Fruit fly (Drosophila melanogaster) whole organism, embryonic: ENCODE results near the gene CG7514.

Experiments used
- BEAF-32 ChIP-seq: fragments of 200-800 bp; sonication (Bioruptor generic); optimal IDR thresholded peaks from 3 replicates; lab custom pipeline; 2017; ENCODE audit warnings: missing biosample characterization, missing genetic modification characterization, mild to moderate bottlenecking, moderate library complexity, missing genetic modification reagents
- CG11093 ChIP-seq: fragments of 200-800 bp; sonication (Bioruptor generic); IDR thresholded peaks from 3 replicates; pipeline ENCODE4 v1.3.6; 2022; ENCODE audit warnings: missing biosample characterization, missing genetic modification characterization
- CG11398 ChIP-seq: fragments of 200-800 bp; sonication (Bioruptor generic); optimal IDR thresholded peaks from 2 replicates; lab custom pipeline; 2016; ENCODE audit warnings: missing biosample characterization, missing genetic modification characterization
- CG11456 ChIP-seq: fragments of 200-800 bp; sonication (Bioruptor generic); IDR thresholded peaks from 3 replicates; pipeline ENCODE4 v1.3.6; 2022; ENCODE audit warnings: missing biosample characterization, missing genetic modification characterization
- CG14014 ChIP-seq: fragments of 200-800 bp; sonication (Bioruptor generic); IDR thresholded peaks from 2 replicates; pipeline ENCODE4 v1.3.6; 2022; ENCODE audit warnings: missing biosample characterization, missing genetic modification characterization
- CG15269 ChIP-seq: fragments of 200-800 bp; sonication (Bioruptor generic); optimal IDR thresholded peaks from 2 replicates; lab custom pipeline; 2018; ENCODE audit warnings: missing biosample characterization, mild to moderate bottlenecking, missing genetic modification characterization, moderate library complexity
- CG1602 ChIP-seq: fragments of 200-800 bp; sonication (Bioruptor generic); optimal IDR thresholded peaks from 3 replicates; lab custom pipeline; 2016; ENCODE audit warnings: missing biosample characterization, missing genetic modification characterization
- CG17359 ChIP-seq: fragments of 200-800 bp; sonication (Bioruptor generic); optimal IDR thresholded peaks from 3 replicates; lab custom pipeline; 2018; ENCODE audit warnings: missing biosample characterization, mild to moderate bottlenecking, missing genetic modification characterization, moderate library complexity
- CG17385 ChIP-seq: fragments of 200-800 bp; sonication (Bioruptor generic); optimal IDR thresholded peaks from 3 replicates; lab custom pipeline; 2018; ENCODE audit warnings: missing biosample characterization, mild to moderate bottlenecking, missing genetic modification characterization
- CG2678 ChIP-seq: fragments of 200-800 bp; sonication (Bioruptor generic); optimal IDR thresholded peaks from 3 replicates; lab custom pipeline; 2019; ENCODE audit warnings: missing biosample characterization, mild to moderate bottlenecking, missing genetic modification characterization, moderate library complexity
- CG3726 ChIP-seq: fragments of 200-800 bp; sonication (Bioruptor generic); IDR thresholded peaks from 3 replicates; pipeline ENCODE4, ENCODE4 v1.3.6; 2022; ENCODE audit warnings: missing biosample characterization, missing genetic modification characterization
- CG43689 ChIP-seq: fragments of 200-800 bp; sonication (Bioruptor generic); IDR thresholded peaks from 2 replicates; pipeline ENCODE4 v1.3.6; 2022; ENCODE audit warnings: missing biosample characterization, missing genetic modification characterization
- CG4730 ChIP-seq: fragments of 200-800 bp; sonication (Bioruptor generic); IDR thresholded peaks from 2 replicates; pipeline ENCODE4 v1.3.6; 2022; ENCODE audit warnings: missing biosample characterization, missing genetic modification characterization
- CG6654 ChIP-seq: fragments of 200-800 bp; sonication (Bioruptor generic); optimal IDR thresholded peaks from 2 replicates; lab custom pipeline; 2017; ENCODE audit warnings: missing biosample characterization, mild to moderate bottlenecking, missing genetic modification characterization
- CG6791 ChIP-seq: fragments of 200-800 bp; sonication (Bioruptor generic); IDR thresholded peaks from 3 replicates; pipeline ENCODE4 v1.3.6; 2022; ENCODE audit warnings: missing biosample characterization, missing genetic modification characterization; ENCODE audit not compliant: partially characterized antibody
- CG7745 ChIP-seq: fragments of 200-800 bp; sonication (Bioruptor generic); optimal IDR thresholded peaks from 2 replicates; lab custom pipeline; 2018; ENCODE audit warnings: missing biosample characterization, mild to moderate bottlenecking, missing genetic modification characterization, moderate library complexity
- CG8089 ChIP-seq: fragments of 200-800 bp; sonication (Bioruptor generic); optimal IDR thresholded peaks from 3 replicates; lab custom pipeline; 2016; ENCODE audit warnings: missing biosample characterization, missing genetic modification characterization
- CG8944 ChIP-seq: fragments of 200-800 bp; sonication (Bioruptor generic); optimal IDR thresholded peaks from 3 replicates; lab custom pipeline; 2016; ENCODE audit warnings: missing biosample characterization, missing genetic modification characterization
- CoRest ChIP-seq: fragments of 200-800 bp; sonication (Bioruptor generic); optimal IDR thresholded peaks from 3 replicates; lab custom pipeline; 2018; ENCODE audit warnings: missing biosample characterization, mild to moderate bottlenecking, missing genetic modification characterization, moderate library complexity
- Dad ChIP-seq: fragments of 200-800 bp; sonication (Bioruptor generic); optimal IDR thresholded peaks from 3 replicates; lab custom pipeline; 2016; ENCODE audit warnings: missing biosample characterization, missing genetic modification characterization
- Drgx ChIP-seq: fragments of 200-800 bp; sonication (Bioruptor generic); IDR thresholded peaks from 2 replicates; pipeline ENCODE4 v1.3.6; 2022; ENCODE audit warnings: missing biosample characterization, missing genetic modification characterization
- E2f2 ChIP-seq: fragments of 200-800 bp; sonication (Bioruptor generic); IDR thresholded peaks from 2 replicates; pipeline ENCODE4 v1.3.6; 2022; ENCODE audit warnings: missing biosample characterization, missing genetic modification characterization
- HmgD ChIP-seq: fragments of 200-800 bp; sonication (Bioruptor generic); optimal IDR thresholded peaks from 3 replicates; lab custom pipeline; 2016; ENCODE audit warnings: missing biosample characterization, missing genetic modification characterization
- Lpt ChIP-seq: fragments of >200 bp; optimal IDR thresholded peaks from 2 replicates; lab custom pipeline; 2018; ENCODE audit warnings: missing biosample characterization, missing genetic modification characterization
- NFAT ChIP-seq: fragments of 200-800 bp; sonication (Bioruptor generic); IDR thresholded peaks from 2 replicates; pipeline ENCODE4 v1.3.6; 2022; ENCODE audit warnings: missing biosample characterization, missing genetic modification characterization
- Oaz ChIP-seq: fragments of 200-800 bp; sonication (Bioruptor generic); IDR thresholded peaks from 2 replicates; pipeline ENCODE4 v1.3.6; 2022; ENCODE audit warnings: missing biosample characterization, missing genetic modification characterization
- PHDP ChIP-seq: fragments of 200-800 bp; sonication (Bioruptor generic); optimal IDR thresholded peaks from 3 replicates; lab custom pipeline; 2018; ENCODE audit warnings: missing biosample characterization, mild to moderate bottlenecking, missing genetic modification characterization, moderate library complexity
- Rfx ChIP-seq: fragments of 200-800 bp; sonication (Bioruptor generic); IDR thresholded peaks from 2 replicates; pipeline ENCODE4 v1.3.6; 2022; ENCODE audit warnings: missing biosample characterization, missing genetic modification characterization
- Ssrp ChIP-seq: fragments of 200-800 bp; sonication (Bioruptor generic); optimal IDR thresholded peaks from 2 replicates; lab custom pipeline; 2018; ENCODE audit warnings: missing biosample characterization, mild to moderate bottlenecking, missing genetic modification characterization, moderate library complexity
- ase ChIP-seq: fragments of 200-800 bp; sonication (Bioruptor generic); IDR thresholded peaks from 3 replicates; pipeline ENCODE4 v1.3.6; 2022; ENCODE audit warnings: missing biosample characterization, missing genetic modification characterization
- btn ChIP-seq: fragments of 200-800 bp; sonication (Bioruptor generic); optimal IDR thresholded peaks from 2 replicates; lab custom pipeline; 2016; ENCODE audit warnings: missing biosample characterization, missing genetic modification characterization
- croc ChIP-seq: fragments of 200-800 bp; sonication (Bioruptor generic); conservative IDR thresholded peaks from 3 replicates; pipeline ENCODE4 v1.3.6; 2022; ENCODE audit warnings: missing biosample characterization, missing genetic modification characterization
- dysf ChIP-seq: fragments of 200-800 bp; sonication (Bioruptor generic); IDR thresholded peaks from 3 replicates; pipeline ENCODE4 v1.3.6; 2022; ENCODE audit warnings: missing biosample characterization, missing genetic modification characterization
- ftz-f1 ChIP-seq: fragments of 200-800 bp; sonication (Bioruptor generic); optimal IDR thresholded peaks from 2 replicates; lab custom pipeline; 2016; ENCODE audit warnings: missing biosample characterization, missing genetic modification characterization
- fu2 ChIP-seq: fragments of 200-800 bp; sonication (Bioruptor generic); optimal IDR thresholded peaks from 2 replicates; lab custom pipeline; 2016; ENCODE audit warnings: missing biosample characterization, missing genetic modification characterization
- hkb ChIP-seq, 2 experiments: fragments of 200-800 bp in 1 of 2; fragments of >200 bp in 1 of 2; sonication (Bioruptor generic) in 1 of 2; IDR thresholded peaks in 1 of 2; optimal IDR thresholded peaks in 1 of 2; 2 replicates each; pipeline versions ENCODE4 v1.3.6 to Lab custom; 2017 to 2022; ENCODE audit warnings: missing biosample characterization in 1 of 2, missing genetic modification characterization in 1 of 2
- hth ChIP-seq: fragments of >200 bp; optimal IDR thresholded peaks from 2 replicates; lab custom pipeline; 2017; ENCODE audit warnings: inconsistent platforms
- nau ChIP-seq: fragments of 200-800 bp; sonication (Bioruptor generic); optimal IDR thresholded peaks from 3 replicates; lab custom pipeline; 2017; ENCODE audit warnings: missing biosample characterization, mild to moderate bottlenecking, missing genetic modification characterization, missing genetic modification reagents
- pan ChIP-seq, 4 experiments: fragments of >200 bp in 3 of 4; fragments of 200-800 bp in 1 of 4; sonication (Bioruptor generic) in 1 of 4; optimal IDR thresholded peaks in 3 of 4; IDR thresholded peaks in 1 of 4; 2 replicates each; pipeline versions ENCODE4 v1.3.6 to Lab custom; 2017 to 2022; ENCODE audit warnings: missing biosample characterization in 2 of 4, missing genetic modification characterization in 2 of 4, mixed read lengths in 1 of 4
- ro ChIP-seq: fragments of 200-800 bp; sonication (Bioruptor generic); IDR thresholded peaks from 2 replicates; pipeline ENCODE4 v1.3.6; 2022; ENCODE audit warnings: missing biosample characterization, missing genetic modification characterization
- sc ChIP-seq, 3 experiments: fragments of >200 bp in 2 of 3; fragments of 200-800 bp in 1 of 3; sonication (Bioruptor generic) in 1 of 3; optimal IDR thresholded peaks; 2 replicates in 2 of 3; 3 replicates in 1 of 3; lab custom pipeline; 2017; ENCODE audit warnings: mild to moderate bottlenecking in 1 of 3, missing biosample characterization in 1 of 3, missing genetic modification characterization in 1 of 3, missing genetic modification reagents in 1 of 3
- sens ChIP-seq: fragments of 200-800 bp; sonication (Bioruptor generic); peaks from one replicate; lab custom pipeline; 2016; ENCODE audit warnings: missing biosample characterization, missing genetic modification characterization
- sisA ChIP-seq: fragments of 200-800 bp; sonication (Bioruptor generic); IDR thresholded peaks from 2 replicates; pipeline ENCODE4 v1.3.6; 2022; ENCODE audit warnings: missing biosample characterization, missing genetic modification characterization
- ssp ChIP-seq: fragments of 200-800 bp; sonication (Bioruptor generic); IDR thresholded peaks from 2 replicates; pipeline ENCODE4 v1.3.6; 2022; ENCODE audit warnings: missing biosample characterization, missing genetic modification characterization
- stwl ChIP-seq: fragments of 200-800 bp; sonication (Bioruptor generic); optimal IDR thresholded peaks from 3 replicates; lab custom pipeline; 2018; ENCODE audit warnings: missing biosample characterization, mild to moderate bottlenecking, missing genetic modification characterization, moderate library complexity
- tll ChIP-seq, 2 experiments: fragments of 200-800 bp in 1 of 2; fragments of >200 bp in 1 of 2; sonication (Bioruptor generic) in 1 of 2; optimal IDR thresholded peaks; 2 replicates each; lab custom pipeline; 2017 to 2019; ENCODE audit warnings: missing biosample characterization in 2 of 2, missing genetic modification characterization in 2 of 2, mild to moderate bottlenecking in 1 of 2, moderate library complexity in 1 of 2
- unpg ChIP-seq: fragments of 200-800 bp; sonication (Bioruptor generic); optimal IDR thresholded peaks from 3 replicates; lab custom pipeline; 2018; ENCODE audit warnings: missing biosample characterization, mild to moderate bottlenecking, missing genetic modification characterization, moderate library complexity
- vfl ChIP-seq: fragments of 200-800 bp; sonication (Bioruptor generic); optimal IDR thresholded peaks from 2 replicates; lab custom pipeline; 2016; ENCODE audit warnings: missing biosample characterization, missing genetic modification characterization
- zfh1 ChIP-seq: fragments of 200-800 bp; sonication (Bioruptor generic); IDR thresholded peaks from 3 replicates; pipeline ENCODE4 v1.3.6; 2022; ENCODE audit warnings: missing biosample characterization, missing genetic modification characterization

CG7514 gene

dm6 chr3L:4690698-4691097 lies 2.1 kb upstream of the CG7514 start (continued):
- TF ChIP-seq CG11093 (GFP tag; lab: Robert Waterston, UW) (no peak), BEAF-32 (GFP tag; lab: Kevin White, UChicago) (no peak), Ssrp (tag; lab: Kevin White, UChicago) (peak; percentile 23), Dad (GFP tag; lab: Kevin White, UChicago) (no peak), CG15269 (tag; lab: Kevin White, UChicago) (peak; percentile 35), zfh1 (peak; percentile 59; the same call in 2 of the 3 replicates), sisA (GFP tag; lab: Robert Waterston, UW) (peak; percentile 45), CG3726 (no peak), hkb (optimal IDR thresholded peaks at IDR 0.05; lab: Kevin White, UChicago) (no peak), hkb (GFP tag; IDR thresholded peaks at IDR 0.05; lab: Robert Waterston, UW) (peak; percentile 28; the same call in 1 of the 2 replicates), HmgD (GFP tag; lab: Kevin White, UChicago) (no peak), CoRest (peak; percentile 19), PHDP (peak; percentile 42), nau (GFP tag; lab: Kevin White, UChicago) (no peak), CG11398 (no peak), btn (GFP tag; lab: Kevin White, UChicago) (no peak), CG8944 (GFP tag; lab: Kevin White, UChicago) (peak; percentile 2), Drgx (GFP tag; lab: Robert Waterston, UW) (peak; percentile 58), CG6791 (GFP tag; lab: Robert Waterston, UW) (no peak), CG1602 (GFP tag; lab: Kevin White, UChicago) (peak; percentile 23), CG8089 (GFP tag; lab: Kevin White, UChicago) (no peak), CG17385 (GFP tag; lab: Kevin White, UChicago) (no peak), Rfx (peak; percentile 58; the same call in 1 of the 2 replicates), vfl (GFP tag; lab: Kevin White, UChicago) (no peak), croc (GFP tag; lab: Robert Waterston, UW) (no peak; the same call in 2 of the 3 replicates), CG2678 (tag; lab: Kevin White, UChicago) (peak; percentile 11), pan (optimal IDR thresholded peaks at IDR 0.05; lab: Kevin White, UChicago) (no peak), pan (GFP tag; optimal IDR thresholded peaks at IDR 0.05 in 1 of 2, IDR thresholded peaks at IDR 0.05 in 1 of 2) (peak in 1 of 2 experiments; percentile 61), CG14014 (0 out of 2 replicates have a peak, but pooled peaks have one; percentile 5), ftz-f1 (GFP tag; lab: Kevin White, UChicago) (no peak), CG6654 (GFP tag; lab: Kevin White, UChicago) (no peak), ase (GFP tag; lab: Robert Waterston, UW) (0 out of 3 replicates have a peak, but pooled peaks have one; percentile 31), ssp (GFP tag; lab: Robert Waterston, UW) (no peak), sens (GFP tag; lab: Kevin White, UChicago) (peak; percentile 85), CG11456 (peak; percentile 80), CG43689 (GFP tag; lab: Robert Waterston, UW) (0 out of 2 replicates have a peak, but pooled peaks have one; percentile 36), dysf (GFP tag; lab: Robert Waterston, UW) (peak; percentile 55), unpg (GFP tag; lab: Kevin White, UChicago) (peak; percentile 41), CG17359 (tag; lab: Kevin White, UChicago) (peak; percentile 15), CG4730 (GFP tag; lab: Robert Waterston, UW) (peak; percentile 44; the same call in 1 of the 2 replicates), hth (no peak), Oaz (no peak), CG7745 (no peak), ro (GFP tag; lab: Robert Waterston, UW) (no peak), Lpt (no peak), tll (GFP tag; optimal IDR thresholded peaks at IDR 0.05; lab: Kevin White, UChicago) (no peak), NFAT (GFP tag; lab: Robert Waterston, UW) (peak; percentile 57; the same call in 1 of the 2 replicates), stwl (tag; lab: Kevin White, UChicago) (peak; percentile 52), E2f2 (no peak), sc (optimal IDR thresholded peaks at IDR 0.05; lab: Kevin White, UChicago) (no peak), sc (GFP tag; optimal IDR thresholded peaks at IDR 0.05; lab: Kevin White, UChicago) (no peak), fu2 (no peak)
